Worm (Caenorhabditis elegans): ENCODE data around the gene scrm-3.

scrm-3 gene

DNA sequence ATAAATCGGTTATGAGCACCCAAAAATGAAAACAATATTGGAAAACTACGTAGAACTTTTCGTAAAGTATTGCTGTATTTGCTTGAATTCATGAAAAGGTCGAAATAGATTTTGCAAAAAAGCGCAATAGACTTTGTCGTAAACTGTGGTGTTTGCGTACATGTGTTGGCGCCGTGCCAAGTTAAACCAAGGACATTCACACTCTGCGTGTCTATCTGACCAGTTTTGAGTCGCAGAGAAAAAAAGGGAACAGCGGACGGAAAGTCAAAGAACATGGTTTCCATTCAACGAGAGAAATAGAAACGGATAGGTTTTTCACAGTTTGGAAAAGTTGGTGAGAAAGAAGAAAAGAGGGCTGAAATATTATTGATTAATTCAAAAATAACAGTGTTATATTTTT, 34.0 kb upstream of the scrm-3 start:
- TF ChIP-seq sma-9 (GFP tag; optimal IDR thresholded peaks at IDR 0.05) (peak; percentile 99), sma-9 (tag; optimal IDR thresholded peaks at IDR 0.05) (peak; percentile 58), snpc-4 (tag; optimal IDR thresholded peaks at IDR 0.05) (peak; percentile 63), lsy-2 (tag; optimal IDR thresholded peaks at IDR 0.05) (peak; percentile 51 to 85), nhr-237 (tag; optimal IDR thresholded peaks at IDR 0.05) (no peak), sma-3 (GFP tag; optimal IDR thresholded peaks at IDR 0.05) (peak; percentile 88), lin-13 (GFP tag; optimal IDR thresholded peaks at IDR 0.05) (peak; percentile 76), unc-62 (GFP tag; optimal IDR thresholded peaks at IDR 0.05) (no peak), fos-1 (tag; optimal IDR thresholded peaks at IDR 0.05) (peak; percentile 89), nhr-129 (tag; optimal IDR thresholded peaks at IDR 0.05) (peak; percentile 89), nhr-11 (tag; optimal IDR thresholded peaks at IDR 0.05) (no peak), ceh-16 (tag; optimal IDR thresholded peaks at IDR 0.05) (no peak), ztf-1 (GFP tag; conservative IDR thresholded peaks at IDR 0.05) (no peak), nhr-10 (tag; optimal IDR thresholded peaks at IDR 0.05) (no peak), ztf-4 (tag; optimal IDR thresholded peaks at IDR 0.05) (no peak), nhr-21 (tag; optimal IDR thresholded peaks at IDR 0.05) (peak; percentile 84), nhr-25 (tag; optimal IDR thresholded peaks at IDR 0.05) (peak; percentile 96), lin-39 (tag; optimal IDR thresholded peaks at IDR 0.05) (no peak), nhr-12 (tag; optimal IDR thresholded peaks at IDR 0.05) (no peak), ama-1 (optimal IDR thresholded peaks at IDR 0.05) (no peak), sem-4 (tag; optimal IDR thresholded peaks at IDR 0.05) (peak; percentile 73), lin-11 (tag; optimal IDR thresholded peaks at IDR 0.05) (peak; percentile 37), F13H6.1 (tag; optimal IDR thresholded peaks at IDR 0.05) (peak; percentile 90), egl-27 (tag; optimal IDR thresholded peaks at IDR 0.05) (peak; percentile 90), aly-2 (tag; optimal IDR thresholded peaks at IDR 0.05) (no peak), zag-1 (tag; optimal IDR thresholded peaks at IDR 0.05) (peak; percentile 42), C34F6.9 (tag; optimal IDR thresholded peaks at IDR 0.05) (peak; percentile 86), gmeb-1 (tag; optimal IDR thresholded peaks at IDR 0.05) (peak; percentile 73), dmd-4 (tag; optimal IDR thresholded peaks at IDR 0.05) (no peak), unc-55 (GFP tag; optimal IDR thresholded peaks at IDR 0.05) (peak; percentile 63), nhr-6 (tag; optimal IDR thresholded peaks at IDR 0.05) (peak; percentile 83), elt-3 (tag; optimal IDR thresholded peaks at IDR 0.05) (no peak), nhr-77 (tag; optimal IDR thresholded peaks at IDR 0.05) (no peak), ceh-82 (tag; optimal IDR thresholded peaks at IDR 0.05) (no peak), blmp-1 (tag; optimal IDR thresholded peaks at IDR 0.05; ENCODE audit: insufficient read depth) (peak; percentile 29), mbf-1 (tag; optimal IDR thresholded peaks at IDR 0.05) (no peak), mdl-1 (tag; optimal IDR thresholded peaks at IDR 0.05) (peak in 1 of 2 experiments; percentile 60), Y55F3AM.14 (GFP tag; optimal IDR thresholded peaks at IDR 0.05) (peak; percentile 56), elt-1 (tag; optimal IDR thresholded peaks at IDR 0.05) (no peak), crh-2 (tag; optimal IDR thresholded peaks at IDR 0.05) (peak; percentile 84), alr-1 (tag; optimal IDR thresholded peaks at IDR 0.05) (no peak), skn-1 (tag; optimal IDR thresholded peaks at IDR 0.05) (no peak), R02D3.7 (tag; optimal IDR thresholded peaks at IDR 0.05) (no peak), ztf-11 (tag; optimal IDR thresholded peaks at IDR 0.05) (no peak), mab-5 (tag; optimal IDR thresholded peaks at IDR 0.05) (peak; percentile 18), unc-39 (tag; optimal IDR thresholded peaks at IDR 0.05) (no peak), ZK546.5 (tag; optimal IDR thresholded peaks at IDR 0.05) (no peak), nhr-23 (tag; optimal IDR thresholded peaks at IDR 0.05) (no peak), peb-1 (tag; optimal IDR thresholded peaks at IDR 0.05) (no peak)
